Worm (Caenorhabditis elegans) whole organism, L3 larva: ENCODE results near the gene F31D5.1.

Experiments used
- aly-2 ChIP-seq: fragments of 150-350 bp; optimal IDR thresholded peaks from 2 replicates; lab custom pipeline; 2014; ENCODE audit warnings: missing biosample characterization, missing genetic modification characterization
- ama-1 ChIP-seq: fragments of 150-350 bp; optimal IDR thresholded peaks from 2 replicates; lab custom pipeline; 2018
- ceh-82 ChIP-seq: fragments of 150-350 bp; optimal IDR thresholded peaks from 2 replicates; lab custom pipeline; 2014; ENCODE audit warnings: missing biosample characterization, missing genetic modification characterization
- ceh-9 ChIP-seq: sonication (generic microtip); optimal IDR thresholded peaks from 2 replicates; lab custom pipeline; 2018; ENCODE audit warnings: missing biosample characterization, missing genetic modification characterization
- daf-12 ChIP-seq: fragments of 150-350 bp; optimal IDR thresholded peaks from 2 replicates; lab custom pipeline; 2014; ENCODE audit warnings: missing biosample characterization, missing genetic modification reagents, missing genetic modification characterization
- fkh-2 ChIP-seq: fragments of 150-350 bp; optimal IDR thresholded peaks from 2 replicates; lab custom pipeline; 2014; ENCODE audit warnings: missing biosample characterization, missing genetic modification reagents, missing genetic modification characterization
- lin-15B ChIP-seq: fragments of 150-350 bp; optimal IDR thresholded peaks from 2 replicates; lab custom pipeline; 2014; ENCODE audit warnings: missing biosample characterization, missing genetic modification characterization
- lin-39 ChIP-seq: fragments of 150-350 bp; optimal IDR thresholded peaks from 2 replicates; lab custom pipeline; 2018; ENCODE audit warnings: missing biosample characterization, missing genetic modification reagents, missing genetic modification characterization
- mdl-1 ChIP-seq: fragments of 150-350 bp; optimal IDR thresholded peaks from 2 replicates; lab custom pipeline; 2014; ENCODE audit warnings: missing biosample characterization, missing genetic modification characterization
- nhr-11 ChIP-seq: fragments of 150-350 bp; optimal IDR thresholded peaks from 2 replicates; lab custom pipeline; 2014; ENCODE audit warnings: missing biosample characterization, missing genetic modification characterization
- nhr-76 ChIP-seq: fragments of 150-350 bp; sonication (generic microtip); optimal IDR thresholded peaks from 5 replicates; lab custom pipeline; 2014; ENCODE audit warnings: missing biosample characterization, missing genetic modification characterization
- nhr-77 ChIP-seq: fragments of 150-350 bp; optimal IDR thresholded peaks from 2 replicates; lab custom pipeline; 2014; ENCODE audit warnings: missing biosample characterization, missing genetic modification characterization
- unc-39 ChIP-seq: sonication (generic microtip); optimal IDR thresholded peaks from 4 replicates; lab custom pipeline; 2017; ENCODE audit warnings: missing biosample characterization, missing genetic modification characterization
- zag-1 ChIP-seq: fragments of 150-350 bp; optimal IDR thresholded peaks from 2 replicates; lab custom pipeline; 2014; ENCODE audit warnings: missing biosample characterization, missing genetic modification characterization

DNA sequence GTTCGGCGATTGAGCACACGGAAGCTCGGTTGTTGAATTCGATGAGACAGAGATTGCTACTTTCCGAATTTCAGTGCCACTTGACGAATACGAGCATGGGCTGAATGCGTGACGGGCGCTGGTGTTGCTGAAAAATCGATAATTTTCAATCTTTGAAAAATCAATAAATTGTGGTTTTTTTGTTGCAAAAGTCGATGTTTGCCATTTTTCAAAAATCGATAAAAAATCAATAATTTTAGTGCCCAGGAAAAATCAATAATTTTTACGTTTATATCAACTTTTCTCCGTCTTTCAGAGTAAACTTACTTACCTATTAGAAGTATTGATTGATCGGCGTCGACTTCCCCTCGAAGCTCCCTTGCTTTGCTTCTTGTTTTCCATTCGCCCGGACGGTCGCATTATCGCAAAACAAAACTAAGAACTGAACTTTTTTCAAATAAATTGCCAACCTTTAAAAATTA is 37.4 kb downstream of the F31D5.1 start, which contains the start of gene C16A11.7:
- no peak for TF ChIP-seq lin-39 (tag; lab: Kevin White, UChicago)
- no peak for TF ChIP-seq ceh-82 (tag; lab: Kevin White, UChicago)
- no peak for TF ChIP-seq mdl-1 (tag; lab: Kevin White, UChicago)
- TF ChIP-seq nhr-76 (tag; lab: Kevin White, UChicago): no peak
- TF ChIP-seq ama-1 (lab: Kevin White, UChicago): no peak
- no peak for TF ChIP-seq unc-39
- no peak for TF ChIP-seq lin-15B
- no peak for TF ChIP-seq nhr-11 (tag; lab: Kevin White, UChicago)
- no peak for TF ChIP-seq fkh-2 (tag; lab: Kevin White, UChicago)
- no peak for TF ChIP-seq zag-1 (tag; lab: Kevin White, UChicago)
- no peak for TF ChIP-seq nhr-77
- TF ChIP-seq ceh-9 (tag; lab: Kevin White, UChicago): no peak
- TF ChIP-seq aly-2 (tag; lab: Kevin White, UChicago): no peak
- no peak for TF ChIP-seq daf-12
